Fruit fly (Drosophila melanogaster) whole organism, embryonic: ENCODE results near the gene Claspin.

Source experiments
- Antp ChIP-seq: fragments of 200-800 bp; sonication (Bioruptor generic); optimal IDR thresholded peaks from 3 replicates; lab custom pipeline; 2016; ENCODE audit warnings: missing biosample characterization, missing genetic modification characterization
- Blimp-1 ChIP-seq: fragments of 200-800 bp; sonication (Bioruptor generic); optimal IDR thresholded peaks from 3 replicates; lab custom pipeline; 2018; ENCODE audit warnings: missing biosample characterization, missing genetic modification characterization, mild to moderate bottlenecking, moderate library complexity, missing genetic modification reagents
- CG10959 ChIP-seq: fragments of 200-800 bp; sonication (Bioruptor generic); IDR thresholded peaks from 2 replicates; pipeline ENCODE4 v1.3.6; 2022; ENCODE audit warnings: missing biosample characterization, missing genetic modification characterization
- CG11398 ChIP-seq: fragments of 200-800 bp; sonication (Bioruptor generic); optimal IDR thresholded peaks from 2 replicates; lab custom pipeline; 2016; ENCODE audit warnings: missing biosample characterization, missing genetic modification characterization
- CG12219 ChIP-seq: fragments of 200-800 bp; sonication (Bioruptor generic); optimal IDR thresholded peaks from 3 replicates; lab custom pipeline; 2018; ENCODE audit warnings: missing biosample characterization, mild to moderate bottlenecking, missing genetic modification characterization
- CG14965 ChIP-seq: fragments of 200-800 bp; sonication (Bioruptor generic); optimal IDR thresholded peaks from 2 replicates; lab custom pipeline; 2016; ENCODE audit warnings: missing biosample characterization, missing genetic modification characterization, borderline replicate concordance
- CG15479 ChIP-seq: fragments of 200-800 bp; sonication (Bioruptor generic); optimal IDR thresholded peaks from 3 replicates; lab custom pipeline; 2019; ENCODE audit warnings: missing biosample characterization, mild to moderate bottlenecking, missing genetic modification characterization, moderate library complexity
- CG15514 ChIP-seq: fragments of 200-800 bp; sonication (Bioruptor generic); optimal IDR thresholded peaks from 3 replicates; lab custom pipeline; 2017; ENCODE audit warnings: missing biosample characterization, missing genetic modification characterization, mild to moderate bottlenecking, moderate library complexity, missing genetic modification reagents
- CG1603 ChIP-seq: fragments of 200-800 bp; sonication (Bioruptor generic); optimal IDR thresholded peaks from 2 replicates; lab custom pipeline; 2019; ENCODE audit warnings: missing biosample characterization, mild to moderate bottlenecking, missing genetic modification characterization, moderate library complexity
- CG16779 ChIP-seq: fragments of 200-800 bp; sonication (Bioruptor generic); IDR thresholded peaks from 2 replicates; pipeline ENCODE4 v1.3.6; 2022; ENCODE audit warnings: missing biosample characterization, missing genetic modification characterization
- CG2116 ChIP-seq: fragments of 200-800 bp; sonication (Bioruptor generic); optimal IDR thresholded peaks from 3 replicates; lab custom pipeline; 2018; ENCODE audit warnings: missing biosample characterization, mild to moderate bottlenecking, missing genetic modification characterization
- CG2120 ChIP-seq: fragments of 200-800 bp; sonication (Bioruptor generic); optimal IDR thresholded peaks from 3 replicates; lab custom pipeline; 2016; ENCODE audit warnings: missing biosample characterization, missing genetic modification characterization
- CG4282 ChIP-seq: fragments of 200-800 bp; sonication (Bioruptor generic); optimal IDR thresholded peaks from 2 replicates; lab custom pipeline; 2016; ENCODE audit warnings: missing biosample characterization, missing genetic modification characterization
- CG7745 ChIP-seq: fragments of 200-800 bp; sonication (Bioruptor generic); optimal IDR thresholded peaks from 2 replicates; lab custom pipeline; 2018; ENCODE audit warnings: missing biosample characterization, mild to moderate bottlenecking, missing genetic modification characterization, moderate library complexity
- CG8290 ChIP-seq, 3 experiments: fragments of 200-800 bp; sonication (Bioruptor generic); optimal IDR thresholded peaks; 2 replicates each; lab custom pipeline; 2016 to 2019; ENCODE audit warnings: missing biosample characterization in 3 of 3, missing genetic modification characterization in 3 of 3, mild to moderate bottlenecking in 2 of 3, moderate library complexity in 1 of 3
- CkIIα-i1 ChIP-seq: fragments of 200-800 bp; sonication (Bioruptor generic); IDR thresholded peaks from 2 replicates; pipeline ENCODE4 v1.3.6; 2022; ENCODE audit warnings: missing biosample characterization, missing genetic modification characterization
- Dip2 ChIP-seq: fragments of 200-800 bp; sonication (Bioruptor generic); IDR thresholded peaks from 2 replicates; pipeline ENCODE4 v1.3.6; 2022; ENCODE audit warnings: missing biosample characterization, missing genetic modification characterization
- Fer1 ChIP-seq: fragments of 200-800 bp; sonication (Bioruptor generic); optimal IDR thresholded peaks from 2 replicates; lab custom pipeline; 2017; ENCODE audit warnings: missing biosample characterization, mild to moderate bottlenecking, missing genetic modification characterization
- Hmr ChIP-seq: fragments of 200-800 bp; sonication (Bioruptor generic); optimal IDR thresholded peaks from 3 replicates; lab custom pipeline; 2017; ENCODE audit warnings: mild to moderate bottlenecking, missing biosample characterization, missing genetic modification reagents, missing genetic modification characterization
- Lim3 ChIP-seq: fragments of 200-800 bp; sonication (Bioruptor generic); IDR thresholded peaks from 2 replicates; pipeline ENCODE4 v1.3.6; 2022; ENCODE audit warnings: missing biosample characterization, missing genetic modification characterization
- MBD-R2 ChIP-seq: fragments of 200-800 bp; sonication (Bioruptor generic); IDR thresholded peaks from 2 replicates; pipeline ENCODE4 v1.3.6; 2022; ENCODE audit warnings: missing biosample characterization, missing genetic modification characterization
- Max ChIP-seq: fragments of 200-800 bp; sonication (Bioruptor generic); optimal IDR thresholded peaks from 2 replicates; lab custom pipeline; 2016; ENCODE audit warnings: missing biosample characterization, mild to moderate bottlenecking, missing genetic modification characterization
- NFAT ChIP-seq: fragments of 200-800 bp; sonication (Bioruptor generic); IDR thresholded peaks from 2 replicates; pipeline ENCODE4 v1.3.6; 2022; ENCODE audit warnings: missing biosample characterization, missing genetic modification characterization
- Oaz ChIP-seq: fragments of 200-800 bp; sonication (Bioruptor generic); IDR thresholded peaks from 2 replicates; pipeline ENCODE4 v1.3.6; 2022; ENCODE audit warnings: missing biosample characterization, missing genetic modification characterization
- PHDP ChIP-seq: fragments of 200-800 bp; sonication (Bioruptor generic); optimal IDR thresholded peaks from 3 replicates; lab custom pipeline; 2018; ENCODE audit warnings: missing biosample characterization, mild to moderate bottlenecking, missing genetic modification characterization, moderate library complexity
- Rfx ChIP-seq: fragments of 200-800 bp; sonication (Bioruptor generic); IDR thresholded peaks from 2 replicates; pipeline ENCODE4 v1.3.6; 2022; ENCODE audit warnings: missing biosample characterization, missing genetic modification characterization
- Spps ChIP-seq: fragments of 200-800 bp; sonication (Bioruptor generic); optimal IDR thresholded peaks from 2 replicates; lab custom pipeline; 2018; ENCODE audit warnings: missing biosample characterization, mild to moderate bottlenecking, missing genetic modification characterization
- Vsx1 ChIP-seq: fragments of 200-800 bp; sonication (Bioruptor generic); optimal IDR thresholded peaks from 2 replicates; lab custom pipeline; 2017; ENCODE audit warnings: missing biosample characterization, mild to moderate bottlenecking, missing genetic modification characterization, missing genetic modification reagents
- ac ChIP-seq: fragments of 200-800 bp; sonication (Bioruptor generic); optimal IDR thresholded peaks from 3 replicates; lab custom pipeline; 2017; ENCODE audit warnings: missing biosample characterization, mild to moderate bottlenecking, missing genetic modification characterization
- ara ChIP-seq: fragments of 200-800 bp; sonication (Bioruptor generic); IDR thresholded peaks from 2 replicates; pipeline ENCODE4 v1.3.6; 2022; ENCODE audit warnings: missing biosample characterization, missing genetic modification characterization
- cad ChIP-seq: fragments of >200 bp; optimal IDR thresholded peaks from 2 replicates; lab custom pipeline; 2017; ENCODE audit warnings: missing biosample characterization, missing genetic modification characterization
- chinmo ChIP-seq: fragments of 200-800 bp; sonication (Bioruptor generic); IDR thresholded peaks from 4 replicates; pipeline ENCODE4 v1.3.6; 2022; ENCODE audit warnings: missing biosample characterization, missing genetic modification characterization; ENCODE audit not compliant: partially characterized antibody
- emc ChIP-seq: fragments of 200-800 bp; sonication (Bioruptor generic); optimal IDR thresholded peaks from 2 replicates; lab custom pipeline; 2016; ENCODE audit warnings: missing biosample characterization, missing genetic modification characterization
- eyg ChIP-seq: fragments of 200-800 bp; sonication (Bioruptor generic); optimal IDR thresholded peaks from 3 replicates; lab custom pipeline; 2016; ENCODE audit warnings: missing biosample characterization, missing genetic modification characterization
- fd3F ChIP-seq: fragments of 200-800 bp; sonication (Bioruptor generic); optimal IDR thresholded peaks from 2 replicates; lab custom pipeline; 2018; ENCODE audit warnings: missing biosample characterization, mild to moderate bottlenecking, missing genetic modification characterization, moderate library complexity
- gem ChIP-seq: fragments of 200-800 bp; sonication (Bioruptor generic); optimal IDR thresholded peaks from 2 replicates; lab custom pipeline; 2019; ENCODE audit warnings: missing biosample characterization, mild to moderate bottlenecking, missing genetic modification characterization, moderate library complexity
- grau ChIP-seq: fragments of 200-800 bp; optimal IDR thresholded peaks from 3 replicates; lab custom pipeline; 2019; ENCODE audit warnings: missing biosample characterization, mild to moderate bottlenecking, missing genetic modification characterization, moderate library complexity
- gsb-n ChIP-seq: fragments of 200-800 bp; sonication (Bioruptor generic); optimal IDR thresholded peaks from 3 replicates; lab custom pipeline; 2018; ENCODE audit warnings: missing biosample characterization, mild to moderate bottlenecking, missing genetic modification characterization
- lov ChIP-seq, 2 experiments: fragments of 200-800 bp in 1 of 2; fragments of >200 bp in 1 of 2; sonication (Bioruptor generic) in 1 of 2; IDR thresholded peaks in 1 of 2; optimal IDR thresholded peaks in 1 of 2; 2 replicates in 1 of 2; 3 replicates in 1 of 2; pipeline versions ENCODE4 v1.3.6 to Lab custom; 2017 to 2022; ENCODE audit warnings: missing biosample characterization in 1 of 2, missing genetic modification characterization in 1 of 2
- mam ChIP-seq: fragments of 200-800 bp; sonication (Bioruptor generic); optimal IDR thresholded peaks from 3 replicates; lab custom pipeline; 2016; ENCODE audit warnings: missing biosample characterization, missing genetic modification characterization
- p53 ChIP-seq: fragments of 200-800 bp; sonication (Bioruptor generic); optimal IDR thresholded peaks from 2 replicates; lab custom pipeline; 2016; ENCODE audit warnings: missing biosample characterization, missing genetic modification characterization
- pita ChIP-seq: fragments of 200-800 bp; sonication (Bioruptor generic); optimal IDR thresholded peaks from 2 replicates; lab custom pipeline; 2017; ENCODE audit warnings: missing biosample characterization, mild to moderate bottlenecking, missing genetic modification characterization
- pum ChIP-seq: fragments of 200-800 bp; sonication (Bioruptor generic); optimal IDR thresholded peaks from 2 replicates; lab custom pipeline; 2016; ENCODE audit warnings: missing biosample characterization, missing genetic modification characterization
- sens-2 ChIP-seq: fragments of 200-800 bp; sonication (Bioruptor generic); IDR thresholded peaks from 2 replicates; pipeline ENCODE4 v1.3.6; 2022; ENCODE audit warnings: missing biosample characterization, missing genetic modification characterization
- sima ChIP-seq: fragments of 200-800 bp; sonication (Bioruptor generic); optimal IDR thresholded peaks from 2 replicates; lab custom pipeline; 2016; ENCODE audit warnings: missing biosample characterization, missing genetic modification characterization
- tx ChIP-seq: fragments of 200-800 bp; sonication (Bioruptor generic); optimal IDR thresholded peaks from 2 replicates; lab custom pipeline; 2016; ENCODE audit warnings: missing biosample characterization, missing genetic modification characterization
- unc-4 ChIP-seq: fragments of 200-800 bp; sonication (Bioruptor generic); IDR thresholded peaks from 2 replicates; pipeline ENCODE4 v1.3.6; 2022; ENCODE audit warnings: missing biosample characterization, missing genetic modification characterization; ENCODE audit not compliant: partially characterized antibody
- unpg ChIP-seq: fragments of 200-800 bp; sonication (Bioruptor generic); optimal IDR thresholded peaks from 3 replicates; lab custom pipeline; 2018; ENCODE audit warnings: missing biosample characterization, mild to moderate bottlenecking, missing genetic modification characterization, moderate library complexity
- wdn ChIP-seq: fragments of 200-800 bp; sonication (Bioruptor generic); IDR thresholded peaks from 2 replicates; pipeline ENCODE4 v1.3.6; 2022; ENCODE audit warnings: missing biosample characterization, missing genetic modification characterization
- wek ChIP-seq: fragments of 200-800 bp; sonication (Bioruptor generic); optimal IDR thresholded peaks from 3 replicates; lab custom pipeline; 2018; ENCODE audit warnings: missing biosample characterization, mild to moderate bottlenecking, missing genetic modification characterization, moderate library complexity

Claspin gene

DNA sequence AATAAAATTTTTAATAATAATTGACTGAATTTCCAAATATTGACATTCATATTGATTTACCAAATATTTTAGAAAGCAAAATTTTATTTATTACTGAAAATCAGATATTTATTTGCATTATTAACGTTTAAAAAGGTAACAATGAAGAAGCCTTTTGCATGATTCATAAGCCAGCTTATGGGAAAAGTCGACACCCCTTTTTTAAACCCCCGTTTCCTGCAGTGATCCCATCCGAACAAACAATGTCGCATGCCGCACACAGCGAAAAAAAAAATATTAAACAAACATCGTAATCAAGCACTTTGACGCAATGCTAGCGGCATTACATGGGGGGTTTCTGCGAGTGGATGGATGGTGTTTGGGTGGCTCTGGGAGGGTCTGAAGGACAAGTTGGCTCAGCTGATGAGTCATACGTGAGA lies 40.4 kb downstream of the Claspin start (continued):
- no peak for TF ChIP-seq chinmo (GFP tag; lab: Robert Waterston, UW)
- TF ChIP-seq ac (GFP tag; lab: Kevin White, UChicago), result no peak
- TF ChIP-seq Fer1 (GFP tag; lab: Kevin White, UChicago), result peak; percentile 41
- TF ChIP-seq Oaz (GFP tag; lab: Robert Waterston, UW), result no peak
- TF ChIP-seq CG4282, result no peak
- TF ChIP-seq fd3F (GFP tag; lab: Kevin White, UChicago), result no peak
- TF ChIP-seq CG11398 (GFP tag; lab: Kevin White, UChicago), result no peak
- TF ChIP-seq pum (GFP tag; lab: Kevin White, UChicago), result peak; percentile 30
- 0 out of 2 replicates have a peak, but pooled peaks have one; percentile 39 for TF ChIP-seq CG16779 (GFP tag; lab: Robert Waterston, UW)
- TF ChIP-seq CG10959 (GFP tag; lab: Robert Waterston, UW), result no peak
- TF ChIP-seq ara (GFP tag; lab: Robert Waterston, UW), result 0 out of 2 replicates have a peak, but pooled peaks have one; percentile 29
- no peak for TF ChIP-seq Dip2 (GFP tag; lab: Robert Waterston, UW)
- TF ChIP-seq Hmr (GFP tag; lab: Kevin White, UChicago), result peak; percentile 71
- no peak for TF ChIP-seq CG14965 (GFP tag; lab: Kevin White, UChicago)
- TF ChIP-seq cad (GFP tag; lab: Kevin White, UChicago), result no peak
- no peak for TF ChIP-seq sens-2 (GFP tag; lab: Robert Waterston, UW)
- TF ChIP-seq Blimp-1 (GFP tag; lab: Kevin White, UChicago), result peak; percentile 22
- no peak for TF ChIP-seq Max
- peak; percentile 62 for TF ChIP-seq Antp (GFP tag; lab: Kevin White, UChicago)
- no peak for TF ChIP-seq CG2116 (GFP tag; lab: Kevin White, UChicago)
- TF ChIP-seq eyg, result no peak
- TF ChIP-seq grau (tag; lab: Kevin White, UChicago), result peak; percentile 48
- no peak for TF ChIP-seq pita
- peak; percentile 67 for TF ChIP-seq Rfx (GFP tag; lab: Robert Waterston, UW)
- peak; percentile 60 for TF ChIP-seq CG2120 (GFP tag; lab: Kevin White, UChicago)
- TF ChIP-seq sima, result no peak
- TF ChIP-seq wek (GFP tag; lab: Kevin White, UChicago), result no peak
- TF ChIP-seq Vsx1 (GFP tag; lab: Kevin White, UChicago), result peak; percentile 12
- TF ChIP-seq wdn (GFP tag; lab: Robert Waterston, UW), result peak; percentile 57
- TF ChIP-seq Lim3 (GFP tag; lab: Robert Waterston, UW), result no peak
- no peak for TF ChIP-seq MBD-R2 (GFP tag; lab: Robert Waterston, UW)
- no peak for TF ChIP-seq emc (GFP tag; lab: Kevin White, UChicago)
- TF ChIP-seq unc-4 (GFP tag; lab: Robert Waterston, UW), result no peak
- peak; percentile 33 for TF ChIP-seq PHDP (tag; lab: Kevin White, UChicago)
- no peak for TF ChIP-seq p53
- peak; percentile 39 for TF ChIP-seq CG1603 (tag; lab: Kevin White, UChicago)
- no peak for TF ChIP-seq tx
- TF ChIP-seq gem (tag; lab: Kevin White, UChicago), result peak; percentile 69
- peak; percentile 13 for TF ChIP-seq mam (GFP tag; lab: Kevin White, UChicago)
- TF ChIP-seq NFAT, result peak; percentile 56; the same call in 1 of the 2 replicates
- TF ChIP-seq Spps (tag; lab: Kevin White, UChicago), result no peak
- no peak for TF ChIP-seq CG7745 (tag; lab: Kevin White, UChicago)
- peak; percentile 28 for TF ChIP-seq CG15514 (GFP tag; lab: Kevin White, UChicago)
- no peak for TF ChIP-seq CG8290 (GFP tag; optimal IDR thresholded peaks at IDR 0.05; lab: Kevin White, UChicago)
- TF ChIP-seq CG8290 (tag; optimal IDR thresholded peaks at IDR 0.05; lab: Kevin White, UChicago), result peak in 1 of 2 experiments; percentile 77
- no peak for TF ChIP-seq CG15479 (GFP tag; lab: Kevin White, UChicago)
- no peak for TF ChIP-seq lov (optimal IDR thresholded peaks at IDR 0.05; lab: Kevin White, UChicago)
- TF ChIP-seq lov (GFP tag; IDR thresholded peaks at IDR 0.05; lab: Robert Waterston, UW), result 0 out of 3 replicates have a peak, but pooled peaks have one; percentile 8
- peak; percentile 17 for TF ChIP-seq unpg (GFP tag; lab: Kevin White, UChicago)
- no peak for TF ChIP-seq gsb-n
- no peak for TF ChIP-seq CG12219 (GFP tag; lab: Kevin White, UChicago)
- TF ChIP-seq CkIIα-i1, result no peak
